Fruit fly (Drosophila melanogaster) whole organism, pupa: ENCODE measurements around the gene BBS1.

Source experiments
- CG17806 ChIP-seq: fragments of 200-800 bp; sonication (Bioruptor generic); optimal IDR thresholded peaks from 2 replicates; lab custom pipeline; 2018; ENCODE audit warnings: missing biosample characterization, mild to moderate bottlenecking, missing genetic modification characterization, moderate library complexity
- CG32121 ChIP-seq: fragments of 200-800 bp; sonication (Bioruptor generic); IDR thresholded peaks from 2 replicates; pipeline ENCODE4 v1.3.6; 2022; ENCODE audit warnings: missing biosample characterization, missing genetic modification characterization
- CG34367 ChIP-seq: fragments of 200-800 bp; sonication (Bioruptor generic); optimal IDR thresholded peaks from 2 replicates; lab custom pipeline; 2018; ENCODE audit warnings: missing biosample characterization, mild to moderate bottlenecking, missing genetic modification characterization
- CG8159 ChIP-seq: fragments of 200-800 bp; sonication (Bioruptor generic); optimal IDR thresholded peaks from 3 replicates; lab custom pipeline; 2018; ENCODE audit warnings: missing biosample characterization, mild to moderate bottlenecking, missing genetic modification characterization, moderate library complexity
- CG9948 ChIP-seq: fragments of 200-800 bp; sonication (Bioruptor generic); optimal IDR thresholded peaks from 2 replicates; lab custom pipeline; 2018; ENCODE audit warnings: missing biosample characterization, mild to moderate bottlenecking, missing genetic modification characterization, moderate library complexity
- D1 ChIP-seq: fragments of 200-800 bp; sonication (Bioruptor generic); optimal IDR thresholded peaks from 2 replicates; lab custom pipeline; 2018; ENCODE audit warnings: missing biosample characterization, mild to moderate bottlenecking, missing genetic modification characterization, moderate library complexity
- EcR ChIP-seq: fragments of 200-800 bp; sonication (Bioruptor generic); optimal IDR thresholded peaks from 3 replicates; lab custom pipeline; 2019; ENCODE audit warnings: missing biosample characterization, missing genetic modification characterization, mild to moderate bottlenecking, moderate library complexity, missing genetic modification reagents
- Ets98B ChIP-seq: fragments of 200-800 bp; sonication (Bioruptor generic); IDR thresholded peaks from 2 replicates; pipeline ENCODE4 v1.3.6; 2022; ENCODE audit warnings: missing biosample characterization, missing genetic modification characterization
- Pif1A ChIP-seq: fragments of 200-800 bp; sonication (Bioruptor generic); optimal IDR thresholded peaks from 3 replicates; lab custom pipeline; 2016; ENCODE audit warnings: missing biosample characterization, missing genetic modification characterization
- Snoo ChIP-seq: fragments of 200-800 bp; sonication (Bioruptor generic); optimal IDR thresholded peaks from 3 replicates; lab custom pipeline; 2017; ENCODE audit warnings: missing biosample characterization, mild to moderate bottlenecking, missing genetic modification characterization, inconsistent platforms
- fd96Ca ChIP-seq: fragments of 200-800 bp; sonication (Bioruptor generic); IDR thresholded peaks from 3 replicates; pipeline ENCODE4 v1.3.6; 2022; ENCODE audit warnings: missing biosample characterization, missing genetic modification characterization
- gl ChIP-seq: fragments of 200-800 bp; sonication (Bioruptor generic); optimal IDR thresholded peaks from 2 replicates; lab custom pipeline; 2018; ENCODE audit warnings: missing biosample characterization, mild to moderate bottlenecking, missing genetic modification characterization
- rn ChIP-seq: fragments of 200-800 bp; sonication (Bioruptor generic); IDR thresholded peaks from 2 replicates; pipeline ENCODE4 v1.3.6; 2022; ENCODE audit warnings: missing biosample characterization, missing genetic modification characterization

- no peak for TF ChIP-seq CG8159 (tag; lab: Kevin White, UChicago)
- TF ChIP-seq CG34367 = no peak
- no peak for TF ChIP-seq CG9948
- TF ChIP-seq fd96Ca (GFP tag; lab: Robert Waterston, UW) = no peak
- no peak for TF ChIP-seq rn (GFP tag; lab: Robert Waterston, UW)
- no peak for TF ChIP-seq EcR (GFP tag; lab: Kevin White, UChicago)
- no peak for TF ChIP-seq CG32121 (GFP tag; lab: Robert Waterston, UW)
- TF ChIP-seq CG17806 (tag; lab: Kevin White, UChicago) = no peak
- no peak for TF ChIP-seq Snoo
- TF ChIP-seq Pif1A = peak; percentile 20
- no peak; the same call in 1 of the 2 replicates for TF ChIP-seq Ets98B (GFP tag; lab: Robert Waterston, UW)
- no peak for TF ChIP-seq gl (tag; lab: Kevin White, UChicago)
- no peak for TF ChIP-seq D1
Observed at dm6 chr3L:7156890-7157289, 31.2 kb downstream of the BBS1 start, which contains the start of gene corn.
